Worm (Caenorhabditis elegans) whole organism, early embryonic: Measurements from ENCODE around the gene C27A7.9.

Experiments used
- B0310.2 ChIP-seq: sonication (generic microtip); optimal IDR thresholded peaks from 2 replicates; lab custom pipeline; 2016; ENCODE audit warnings: mild to moderate bottlenecking, missing genetic modification characterization, missing compliant biosample characterization
- F13C5.2 ChIP-seq: sonication (generic microtip); optimal IDR thresholded peaks from 2 replicates; lab custom pipeline; 2017; ENCODE audit warnings: mild to moderate bottlenecking, missing genetic modification characterization, inconsistent platforms, missing compliant biosample characterization
- aly-1 ChIP-seq: sonication (generic microtip); optimal IDR thresholded peaks from 2 replicates; lab custom pipeline; 2016; ENCODE audit warnings: missing genetic modification characterization, missing compliant biosample characterization
- ama-1 ChIP-seq: fragments of 150-350 bp; optimal IDR thresholded peaks from 2 replicates; lab custom pipeline; 2014
- ceh-13 ChIP-seq: fragments of 200-800 bp; sonication (Bioruptor generic); optimal IDR thresholded peaks from 2 replicates; lab custom pipeline; 2018; ENCODE audit warnings: mild to moderate bottlenecking, missing genetic modification characterization, missing compliant biosample characterization
- ceh-36 ChIP-seq: sonication (generic microtip); optimal IDR thresholded peaks from 2 replicates; lab custom pipeline; 2016; ENCODE audit warnings: missing genetic modification characterization, inconsistent platforms, missing compliant biosample characterization
- ets-7 ChIP-seq: sonication (generic microtip); optimal IDR thresholded peaks from 2 replicates; lab custom pipeline; 2016; ENCODE audit warnings: missing genotype, missing genetic modification characterization, missing compliant biosample characterization
- flt-1 ChIP-seq: fragments of 200-800 bp; sonication (Bioruptor generic); IDR thresholded peaks from 2 replicates; pipeline ENCODE4 v1.3.6; 2022; ENCODE audit warnings: missing genetic modification characterization, missing compliant biosample characterization
- hmbx-1 ChIP-seq: sonication (generic microtip); optimal IDR thresholded peaks from 2 replicates; lab custom pipeline; 2016; ENCODE audit warnings: mild to moderate bottlenecking, missing genetic modification characterization, missing compliant biosample characterization
- hmg-4 ChIP-seq: fragments of 200-800 bp; sonication (Bioruptor generic); optimal IDR thresholded peaks from 2 replicates; lab custom pipeline; 2018; ENCODE audit warnings: mild to moderate bottlenecking, missing genetic modification characterization, missing compliant biosample characterization
- hnd-1 ChIP-seq: sonication (generic microtip); optimal IDR thresholded peaks from 2 replicates; lab custom pipeline; 2016; ENCODE audit warnings: missing genetic modification characterization, missing compliant biosample characterization
- pes-1 ChIP-seq: fragments of 200-800 bp; sonication (Bioruptor generic); IDR thresholded peaks from 2 replicates; pipeline ENCODE4 v1.3.6; 2022; ENCODE audit warnings: missing genetic modification reagents, missing genetic modification characterization, missing compliant biosample characterization
- scrt-1 ChIP-seq: fragments of 200-800 bp; sonication (Bioruptor generic); IDR thresholded peaks from 2 replicates; pipeline ENCODE4 v1.3.6; 2022; ENCODE audit warnings: missing genetic modification characterization, missing compliant biosample characterization
- sea-1 ChIP-seq: fragments of 200-800 bp; sonication (Bioruptor generic); conservative IDR thresholded peaks from 2 replicates; pipeline ENCODE4 v1.3.6; 2022; ENCODE audit warnings: missing genetic modification characterization, missing compliant biosample characterization
- tbx-11 ChIP-seq: fragments of 200-800 bp; sonication (Bioruptor generic); IDR thresholded peaks from 2 replicates; pipeline ENCODE4 v1.3.6; 2022; ENCODE audit warnings: missing genetic modification characterization, missing compliant biosample characterization
- tbx-37 ChIP-seq: fragments of 200-800 bp; sonication (Bioruptor generic); conservative IDR thresholded peaks from 2 replicates; pipeline ENCODE4 v1.3.6; 2022; ENCODE audit warnings: missing genetic modification reagents, missing genetic modification characterization, missing compliant biosample characterization
- tra-4 ChIP-seq: sonication (generic microtip); optimal IDR thresholded peaks from 2 replicates; lab custom pipeline; 2017; ENCODE audit warnings: missing genetic modification characterization, missing compliant biosample characterization

Gene C27A7.9

ce11 chrV:12154554-12154953, at the start of gene C27A7.9:
Gene C27A7.9 (minus strand): TSS chrV:12154654.
- TF ChIP-seq tbx-11 (GFP tag; lab: Robert Waterston, UW) (no peak), scrt-1 (GFP tag; lab: Robert Waterston, UW) (no peak), sea-1 (GFP tag; lab: Robert Waterston, UW) (no peak), flt-1 (GFP tag; lab: Robert Waterston, UW) (no peak), ceh-13 (GFP tag; lab: Kevin White, UChicago) (no peak), F13C5.2 (tag; lab: Kevin White, UChicago) (no peak), ets-7 (tag; lab: Kevin White, UChicago) (no peak), pes-1 (GFP tag; lab: Robert Waterston, UW) (no peak), hnd-1 (tag; lab: Kevin White, UChicago) (no peak), ceh-36 (tag; lab: Kevin White, UChicago) (no peak), B0310.2 (no peak), tra-4 (tag; lab: Kevin White, UChicago) (no peak), hmg-4 (GFP tag; lab: Kevin White, UChicago) (no peak), aly-1 (tag; lab: Kevin White, UChicago) (no peak), hmbx-1 (no peak), ama-1 (no peak), tbx-37 (no peak)

DNA sequence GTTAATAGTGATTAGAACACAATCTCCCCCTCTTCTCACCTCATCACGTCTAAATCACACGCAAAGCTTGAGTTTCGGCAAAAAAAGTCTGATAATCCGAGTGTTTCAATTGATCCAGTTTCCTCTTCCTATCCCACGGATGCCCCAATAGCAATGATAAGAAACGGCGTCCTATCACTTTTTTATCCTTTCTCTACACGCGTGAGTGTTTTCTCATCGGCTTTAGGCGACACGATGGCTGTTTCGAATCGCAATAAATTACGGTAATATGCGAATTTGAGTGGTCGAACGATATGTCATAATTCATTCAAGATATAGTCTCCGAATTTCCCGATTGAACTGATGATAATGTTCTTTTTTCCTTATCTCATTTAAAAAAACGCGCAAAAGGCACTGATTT, 45.0 kb upstream of the C27A7.9 start:
- TF ChIP-seq hnd-1 (tag; lab: Kevin White, UChicago): no peak
- TF ChIP-seq scrt-1 (GFP tag; lab: Robert Waterston, UW): no peak
- no peak for TF ChIP-seq ceh-36 (tag; lab: Kevin White, UChicago)
- no peak for TF ChIP-seq tbx-11 (GFP tag; lab: Robert Waterston, UW)
- TF ChIP-seq ama-1: no peak
- no peak for TF ChIP-seq flt-1 (GFP tag; lab: Robert Waterston, UW)
- TF ChIP-seq aly-1 (tag; lab: Kevin White, UChicago): no peak

ce11 chrV:12198545-12198944, 44.1 kb upstream of the C27A7.9 start, which contains the start of gene lon-3:
Gene lon-3 (minus strand): TSS chrV:12198645.
- TF ChIP-seq B0310.2 (no peak), hmbx-1 (no peak), ama-1 (no peak), ets-7 (tag; lab: Kevin White, UChicago) (no peak), tbx-37 (no peak), sea-1 (GFP tag; lab: Robert Waterston, UW) (no peak), tbx-11 (GFP tag; lab: Robert Waterston, UW) (no peak), aly-1 (tag; lab: Kevin White, UChicago) (no peak), tra-4 (tag; lab: Kevin White, UChicago) (no peak), hnd-1 (tag; lab: Kevin White, UChicago) (no peak), scrt-1 (GFP tag; lab: Robert Waterston, UW) (no peak), pes-1 (GFP tag; lab: Robert Waterston, UW) (no peak), ceh-36 (tag; lab: Kevin White, UChicago) (no peak), F13C5.2 (tag; lab: Kevin White, UChicago) (no peak)

ce11 chrV:12197748-12198147, 43.3 kb upstream of the C27A7.9 start:
- no peak for TF ChIP-seq tra-4 (tag; lab: Kevin White, UChicago)
- TF ChIP-seq F13C5.2 (tag; lab: Kevin White, UChicago): no peak

ce11 chrV:12196659-12197058, 42.2 kb upstream of the C27A7.9 start:
- TF ChIP-seq hnd-1 (tag; lab: Kevin White, UChicago) (no peak), B0310.2 (no peak), tbx-37 (no peak), sea-1 (GFP tag; lab: Robert Waterston, UW) (no peak), tbx-11 (GFP tag; lab: Robert Waterston, UW) (no peak), hmbx-1 (no peak), hmg-4 (GFP tag; lab: Kevin White, UChicago) (no peak), ama-1 (no peak), scrt-1 (GFP tag; lab: Robert Waterston, UW) (no peak), ceh-13 (GFP tag; lab: Kevin White, UChicago) (no peak)

DNA sequence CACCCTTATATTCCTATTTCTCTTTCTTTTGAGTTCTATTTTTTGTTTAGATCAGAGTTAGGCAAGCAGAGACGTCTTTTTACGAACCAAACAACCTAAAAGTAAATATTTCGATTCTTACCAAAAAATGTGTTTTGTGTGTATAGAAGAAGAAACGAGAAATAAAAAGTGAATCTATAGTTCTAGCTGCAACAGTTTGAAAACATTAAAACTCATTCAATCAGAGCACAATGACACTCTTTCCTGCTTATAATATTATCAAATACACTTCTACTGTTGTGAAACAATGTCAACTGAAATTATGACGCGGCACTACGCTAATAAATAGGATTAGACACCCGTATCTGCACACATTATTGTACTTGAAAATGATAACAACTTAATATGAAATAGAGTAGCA, 41.4 kb upstream of the C27A7.9 start, which contains the start of gene ZK836.3:
TSS of gene ZK836.3 (minus strand) at position 101 of the 400 bp plus-strand sequence.
- TF ChIP-seq F13C5.2 (tag; lab: Kevin White, UChicago) (no peak), flt-1 (GFP tag; lab: Robert Waterston, UW) (no peak), scrt-1 (GFP tag; lab: Robert Waterston, UW) (no peak), hmg-4 (GFP tag; lab: Kevin White, UChicago) (no peak), tra-4 (tag; lab: Kevin White, UChicago) (no peak), ceh-13 (GFP tag; lab: Kevin White, UChicago) (no peak), hmbx-1 (no peak), tbx-11 (GFP tag; lab: Robert Waterston, UW) (no peak), ceh-36 (tag; lab: Kevin White, UChicago) (no peak), sea-1 (GFP tag; lab: Robert Waterston, UW) (no peak), hnd-1 (tag; lab: Kevin White, UChicago) (no peak), ets-7 (tag; lab: Kevin White, UChicago) (no peak), pes-1 (GFP tag; lab: Robert Waterston, UW) (no peak), B0310.2 (no peak), ama-1 (no peak), aly-1 (tag; lab: Kevin White, UChicago) (no peak), tbx-37 (no peak)

ce11 chrV:12194275-12194674, 39.8 kb upstream of the C27A7.9 start, which contains the start of gene ogdh-2:
Gene ogdh-2 (plus strand): TSS chrV:12194507.
- TF ChIP-seq flt-1 (GFP tag; lab: Robert Waterston, UW) (no peak), ceh-36 (tag; lab: Kevin White, UChicago) (no peak), hmbx-1 (no peak), tra-4 (tag; lab: Kevin White, UChicago) (no peak), aly-1 (tag; lab: Kevin White, UChicago) (no peak), scrt-1 (GFP tag; lab: Robert Waterston, UW) (no peak), pes-1 (GFP tag; lab: Robert Waterston, UW) (no peak), ama-1 (no peak), sea-1 (GFP tag; lab: Robert Waterston, UW) (no peak), tbx-11 (GFP tag; lab: Robert Waterston, UW) (no peak), hmg-4 (GFP tag; lab: Kevin White, UChicago) (no peak)
